Worm (Caenorhabditis elegans): ENCODE data around the gene srg-46.
A peak's percentile ranks its signal among the peaks of the same experiment; 100 is the strongest.

The srg-46 gene

ce11 chrV:13356210-13356609 lies 7.3 kb upstream of the srg-46 start:
- TF ChIP-seq unc-39 (tag; optimal IDR thresholded peaks at IDR 0.05) (no peak), nhr-77 (tag; optimal IDR thresholded peaks at IDR 0.05) (no peak), ztf-1 (GFP tag; conservative IDR thresholded peaks at IDR 0.05) (no peak), R02D3.7 (tag; optimal IDR thresholded peaks at IDR 0.05) (no peak), unc-55 (GFP tag; optimal IDR thresholded peaks at IDR 0.05) (no peak), nhr-129 (tag; optimal IDR thresholded peaks at IDR 0.05) (no peak), sem-4 (tag; optimal IDR thresholded peaks at IDR 0.05) (no peak), elt-1 (tag; optimal IDR thresholded peaks at IDR 0.05) (no peak), skn-1 (tag; optimal IDR thresholded peaks at IDR 0.05) (no peak), crh-2 (tag; optimal IDR thresholded peaks at IDR 0.05) (no peak), fos-1 (tag; optimal IDR thresholded peaks at IDR 0.05) (no peak), mab-5 (tag; optimal IDR thresholded peaks at IDR 0.05) (no peak), lin-39 (tag; optimal IDR thresholded peaks at IDR 0.05) (no peak), unc-62 (GFP tag; optimal IDR thresholded peaks at IDR 0.05) (no peak), ztf-4 (tag; optimal IDR thresholded peaks at IDR 0.05) (no peak), nhr-23 (tag; optimal IDR thresholded peaks at IDR 0.05) (no peak), nhr-25 (tag; optimal IDR thresholded peaks at IDR 0.05) (no peak), snpc-4 (tag; optimal IDR thresholded peaks at IDR 0.05) (no peak), alr-1 (tag; optimal IDR thresholded peaks at IDR 0.05) (no peak)

ce11 chrV:13357652-13358281 lies 5.7 kb upstream of the srg-46 start, which contains the start of gene F32H5.1:
F32H5.1 (minus strand) TSS chrV:13358037.
- peak; percentile 19 for TF ChIP-seq blmp-1 (tag; optimal IDR thresholded peaks at IDR 0.05; ENCODE audit: insufficient read depth)
- TF ChIP-seq fos-1 (tag; optimal IDR thresholded peaks at IDR 0.05): peak; percentile 54
- peak; percentile 63 for TF ChIP-seq nhr-129 (tag; optimal IDR thresholded peaks at IDR 0.05)
- TF ChIP-seq sma-9 (GFP tag; optimal IDR thresholded peaks at IDR 0.05): peak; percentile 43
- TF ChIP-seq sma-9 (tag; optimal IDR thresholded peaks at IDR 0.05): no peak
- TF ChIP-seq skn-1 (tag; optimal IDR thresholded peaks at IDR 0.05): no peak
- TF ChIP-seq nhr-237 (tag; optimal IDR thresholded peaks at IDR 0.05): no peak
- TF ChIP-seq crh-2 (tag; optimal IDR thresholded peaks at IDR 0.05): peak; percentile 13
- TF ChIP-seq mab-5 (tag; optimal IDR thresholded peaks at IDR 0.05): no peak

ce11 chrV:13358823-13359592 lies 4.5 kb upstream of the srg-46 start, which contains the start of gene F32H5.3:
F32H5.3 (plus strand) TSS chrV:13359335.
- TF ChIP-seq sma-9 (GFP tag; optimal IDR thresholded peaks at IDR 0.05) (peak; percentile 23), sma-9 (tag; optimal IDR thresholded peaks at IDR 0.05) (no peak), blmp-1 (tag; optimal IDR thresholded peaks at IDR 0.05; ENCODE audit: insufficient read depth) (peak; percentile 12), ama-1 (optimal IDR thresholded peaks at IDR 0.05) (peak; percentile 30), lsy-2 (tag; optimal IDR thresholded peaks at IDR 0.05) (peak in 1 of 2 experiments; percentile 47), lin-13 (GFP tag; optimal IDR thresholded peaks at IDR 0.05) (no peak), sma-3 (GFP tag; optimal IDR thresholded peaks at IDR 0.05) (peak; percentile 30), lin-39 (tag; optimal IDR thresholded peaks at IDR 0.05) (no peak), R02D3.7 (tag; optimal IDR thresholded peaks at IDR 0.05) (no peak), nhr-25 (tag; optimal IDR thresholded peaks at IDR 0.05) (peak; percentile 44), mdl-1 (tag; optimal IDR thresholded peaks at IDR 0.05) (no peak), skn-1 (tag; optimal IDR thresholded peaks at IDR 0.05) (no peak), nhr-21 (tag; optimal IDR thresholded peaks at IDR 0.05) (peak; percentile 44)

ce11 chrV:13360254-13360653 lies 3.3 kb upstream of the srg-46 start, which contains the start of gene F32H5.4:
F32H5.4 (plus strand) TSS chrV:13360554.
- TF ChIP-seq zag-1 (tag; optimal IDR thresholded peaks at IDR 0.05): no peak
- TF ChIP-seq sem-4 (tag; optimal IDR thresholded peaks at IDR 0.05): no peak
- no peak for TF ChIP-seq aly-2 (tag; optimal IDR thresholded peaks at IDR 0.05)
- TF ChIP-seq mbf-1 (tag; optimal IDR thresholded peaks at IDR 0.05): no peak
- no peak for TF ChIP-seq ztf-4 (tag; optimal IDR thresholded peaks at IDR 0.05)
- TF ChIP-seq Y55F3AM.14 (GFP tag; optimal IDR thresholded peaks at IDR 0.05): no peak
- no peak for TF ChIP-seq peb-1 (tag; optimal IDR thresholded peaks at IDR 0.05)
- no peak for TF ChIP-seq mdl-1 (tag; optimal IDR thresholded peaks at IDR 0.05)
- TF ChIP-seq ztf-11 (tag; optimal IDR thresholded peaks at IDR 0.05): no peak
- TF ChIP-seq sma-3 (GFP tag; optimal IDR thresholded peaks at IDR 0.05): no peak
- no peak for TF ChIP-seq sma-9 (GFP tag; optimal IDR thresholded peaks at IDR 0.05)
- TF ChIP-seq sma-9 (tag; optimal IDR thresholded peaks at IDR 0.05): no peak
- no peak for TF ChIP-seq alr-1 (tag; optimal IDR thresholded peaks at IDR 0.05)
- no peak for TF ChIP-seq unc-39 (tag; optimal IDR thresholded peaks at IDR 0.05)
- no peak for TF ChIP-seq elt-1 (tag; optimal IDR thresholded peaks at IDR 0.05)
